Worm (Caenorhabditis elegans) whole organism, late embryonic: ENCODE results near the gene B0546.4.

ENCODE experiments used
- C38D4.7 ChIP-seq: fragments of 200-800 bp; sonication (Bioruptor generic); optimal IDR thresholded peaks from 2 replicates; lab custom pipeline; 2018; ENCODE audit warnings: mild to moderate bottlenecking, missing genetic modification characterization, moderate library complexity, missing compliant biosample characterization
- F13H6.1 ChIP-seq: sonication (generic microtip); optimal IDR thresholded peaks from 2 replicates; lab custom pipeline; 2016; ENCODE audit warnings: missing genetic modification characterization, missing compliant biosample characterization
- Y22D7AL.16 ChIP-seq: sonication (generic microtip); optimal IDR thresholded peaks from 2 replicates; lab custom pipeline; 2016; ENCODE audit warnings: missing genetic modification characterization, missing compliant biosample characterization
- ceh-18 ChIP-seq: sonication (generic microtip); optimal IDR thresholded peaks from 2 replicates; lab custom pipeline; 2016; ENCODE audit warnings: missing genetic modification characterization, missing compliant biosample characterization
- ceh-24 ChIP-seq: sonication (generic microtip); optimal IDR thresholded peaks from 2 replicates; lab custom pipeline; 2016; ENCODE audit warnings: mild to moderate bottlenecking, missing genetic modification characterization, missing compliant biosample characterization
- ceh-34 ChIP-seq: sonication (generic microtip); optimal IDR thresholded peaks from 2 replicates; lab custom pipeline; 2016; ENCODE audit warnings: mild to moderate bottlenecking, missing genetic modification characterization, missing compliant biosample characterization
- ceh-48 ChIP-seq: sonication (generic microtip); optimal IDR thresholded peaks from 2 replicates; lab custom pipeline; 2016; ENCODE audit warnings: missing genetic modification characterization, inconsistent platforms, missing compliant biosample characterization
- ceh-6 ChIP-seq: fragments of 200-800 bp; sonication (Bioruptor generic); optimal IDR thresholded peaks from 2 replicates; lab custom pipeline; 2018; ENCODE audit warnings: mild to moderate bottlenecking, missing genetic modification characterization, missing compliant biosample characterization
- ceh-9 ChIP-seq: sonication (generic microtip); optimal IDR thresholded peaks from 2 replicates; lab custom pipeline; 2016; ENCODE audit warnings: mild to moderate bottlenecking, missing genetic modification characterization, inconsistent platforms, missing compliant biosample characterization
- che-1 ChIP-seq: sonication (generic microtip); optimal IDR thresholded peaks from 2 replicates; lab custom pipeline; 2016; ENCODE audit warnings: mild to moderate bottlenecking, missing genetic modification characterization, missing compliant biosample characterization
- dmd-4 ChIP-seq: sonication (generic microtip); optimal IDR thresholded peaks from 2 replicates; lab custom pipeline; 2016; ENCODE audit warnings: borderline replicate concordance, missing genetic modification characterization, missing compliant biosample characterization
- elt-2 ChIP-seq: sonication (generic microtip); optimal IDR thresholded peaks from 2 replicates; lab custom pipeline; 2016; ENCODE audit warnings: missing genetic modification reagents, missing genetic modification characterization, missing compliant biosample characterization
- elt-4 ChIP-seq: sonication (generic microtip); optimal IDR thresholded peaks from 2 replicates; lab custom pipeline; 2016; ENCODE audit warnings: missing genetic modification characterization, missing compliant biosample characterization
- eyg-1 ChIP-seq: sonication (generic microtip); optimal IDR thresholded peaks from 2 replicates; lab custom pipeline; 2016; ENCODE audit warnings: missing genotype, missing genetic modification characterization, missing compliant biosample characterization
- fax-1 ChIP-seq: sonication (generic microtip); optimal IDR thresholded peaks from 2 replicates; lab custom pipeline; 2016; ENCODE audit warnings: missing genotype, missing genetic modification characterization, missing compliant biosample characterization
- fkh-10 ChIP-seq: fragments of 150-350 bp; optimal IDR thresholded peaks from 2 replicates; lab custom pipeline; 2014; ENCODE audit warnings: missing biosample characterization, missing genetic modification reagents, missing genetic modification characterization
- gmeb-2 ChIP-seq: sonication (generic microtip); optimal IDR thresholded peaks from 2 replicates; lab custom pipeline; 2016; ENCODE audit warnings: missing genetic modification characterization, inconsistent platforms, missing compliant biosample characterization
- hlh-30 ChIP-seq: sonication (generic microtip); optimal IDR thresholded peaks from 2 replicates; lab custom pipeline; 2017; ENCODE audit warnings: antibody characterized with exemption, missing genetic modification characterization, missing compliant biosample characterization; ENCODE audit not compliant: insufficient read depth
- hlh-8 ChIP-seq: sonication (generic microtip); optimal IDR thresholded peaks from 2 replicates; lab custom pipeline; 2016; ENCODE audit warnings: missing genotype, missing genetic modification characterization, missing compliant biosample characterization
- madf-2 ChIP-seq: sonication (generic microtip); optimal IDR thresholded peaks from 2 replicates; lab custom pipeline; 2017; ENCODE audit warnings: missing genetic modification characterization, missing compliant biosample characterization
- mec-3 ChIP-seq: sonication (generic microtip); optimal IDR thresholded peaks from 2 replicates; lab custom pipeline; 2016; ENCODE audit warnings: borderline replicate concordance, missing genetic modification characterization, missing compliant biosample characterization
- nfya-1 ChIP-seq: sonication (generic microtip); optimal IDR thresholded peaks from 2 replicates; lab custom pipeline; 2017; ENCODE audit warnings: missing genetic modification characterization, mild to moderate bottlenecking, missing compliant biosample characterization, antibody characterized with exemption, moderate library complexity
- nhr-11 ChIP-seq: fragments of 150-350 bp; optimal IDR thresholded peaks from 2 replicates; lab custom pipeline; 2014; ENCODE audit warnings: missing biosample characterization, missing genetic modification characterization
- nhr-232 ChIP-seq: sonication (generic microtip); optimal IDR thresholded peaks from 2 replicates; lab custom pipeline; 2016; ENCODE audit warnings: missing genetic modification characterization, missing compliant biosample characterization
- npax-4 ChIP-seq: sonication (generic microtip); optimal IDR thresholded peaks from 2 replicates; lab custom pipeline; 2016; ENCODE audit warnings: missing genetic modification characterization, missing compliant biosample characterization
- odd-2 ChIP-seq: sonication (generic microtip); optimal IDR thresholded peaks from 2 replicates; lab custom pipeline; 2017; ENCODE audit warnings: antibody characterized with exemption, mild to moderate bottlenecking, missing genetic modification characterization, missing compliant biosample characterization
- pag-3 ChIP-seq: sonication (generic microtip); optimal IDR thresholded peaks from 2 replicates; lab custom pipeline; 2016; ENCODE audit warnings: missing compliant biosample characterization, missing genetic modification characterization, borderline replicate concordance
- pha-2 ChIP-seq: sonication (generic microtip); optimal IDR thresholded peaks from 2 replicates; lab custom pipeline; 2017; ENCODE audit warnings: mild to moderate bottlenecking, missing genetic modification characterization, missing compliant biosample characterization
- pqm-1 ChIP-seq: sonication (generic microtip); optimal IDR thresholded peaks from 2 replicates; lab custom pipeline; 2016; ENCODE audit warnings: missing genetic modification characterization, missing compliant biosample characterization
- pros-1 ChIP-seq: fragments of 150-350 bp; optimal IDR thresholded peaks from 2 replicates; lab custom pipeline; 2014; ENCODE audit warnings: missing biosample characterization, missing genetic modification reagents, missing genetic modification characterization
- rnt-1 ChIP-seq: sonication (generic microtip); optimal IDR thresholded peaks from 2 replicates; lab custom pipeline; 2016; ENCODE audit warnings: missing genetic modification characterization, missing compliant biosample characterization
- sox-2 ChIP-seq: fragments of 200-800 bp; sonication (Bioruptor generic); IDR thresholded peaks from 2 replicates; pipeline ENCODE4 v1.3.6; 2022; ENCODE audit warnings: missing genetic modification reagents, missing genetic modification characterization, missing compliant biosample characterization
- sox-4 ChIP-seq: sonication (generic microtip); optimal IDR thresholded peaks from 2 replicates; lab custom pipeline; 2017; ENCODE audit warnings: mild to moderate bottlenecking, missing genetic modification characterization, inconsistent platforms, missing compliant biosample characterization
- syd-9 ChIP-seq: sonication (generic microtip); optimal IDR thresholded peaks from 2 replicates; lab custom pipeline; 2016; ENCODE audit warnings: mild to moderate bottlenecking, missing genetic modification characterization, moderate library complexity, missing compliant biosample characterization
- tbx-7 ChIP-seq: sonication (generic microtip); optimal IDR thresholded peaks from 2 replicates; lab custom pipeline; 2016; ENCODE audit warnings: missing genotype, missing genetic modification characterization, missing compliant biosample characterization
- ttx-3 ChIP-seq: sonication (generic microtip); optimal IDR thresholded peaks from 2 replicates; lab custom pipeline; 2016; ENCODE audit warnings: missing genetic modification reagents, missing genetic modification characterization, missing compliant biosample characterization
- unc-3 ChIP-seq, 2 experiments: fragments of 200-800 bp in 1 of 2; sonication (Bioruptor generic) in 1 of 2; sonication (generic microtip) in 1 of 2; conservative IDR thresholded peaks in 1 of 2; optimal IDR thresholded peaks in 1 of 2; 2 replicates each; pipeline versions ENCODE4 v1.3.6 to Lab custom; 2016 to 2022; ENCODE audit warnings: missing compliant biosample characterization in 2 of 2, missing genetic modification characterization in 2 of 2, missing genetic modification reagents in 1 of 2
- unc-42 ChIP-seq: sonication (generic microtip); optimal IDR thresholded peaks from 2 replicates; lab custom pipeline; 2016; ENCODE audit warnings: missing genotype, missing genetic modification characterization, missing compliant biosample characterization
- unc-86 ChIP-seq: sonication (generic microtip); optimal IDR thresholded peaks from 2 replicates; lab custom pipeline; 2016; ENCODE audit warnings: missing genetic modification characterization, missing compliant biosample characterization
- zip-5 ChIP-seq: sonication (generic microtip); optimal IDR thresholded peaks from 2 replicates; lab custom pipeline; 2016; ENCODE audit warnings: missing genetic modification characterization, missing compliant biosample characterization

B0546.4 gene

DNA sequence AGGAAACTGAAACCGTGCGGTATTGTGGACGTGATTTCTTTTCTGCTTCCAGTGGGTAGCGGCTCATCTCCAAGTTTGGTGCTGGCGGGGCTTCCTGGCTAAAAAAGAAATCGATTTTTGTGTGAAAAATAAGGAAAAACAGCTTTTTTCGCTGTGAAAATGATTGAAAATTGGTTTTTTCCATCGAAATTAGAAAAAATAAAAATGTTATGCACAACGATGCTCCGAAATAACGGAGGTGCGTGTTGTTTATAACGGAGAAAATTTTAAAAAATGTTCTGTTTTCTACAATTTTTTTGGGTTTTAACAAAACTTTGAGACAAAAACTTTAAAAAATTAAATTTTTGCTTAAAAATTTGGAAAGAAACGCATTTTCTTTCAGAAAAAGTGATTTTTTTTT is 744 bp downstream of the B0546.4 start:
- TF ChIP-seq ceh-34 (tag; lab: Kevin White, UChicago) (no peak), unc-42 (no peak), F13H6.1 (tag; lab: Kevin White, UChicago) (no peak), zip-5 (tag; lab: Kevin White, UChicago) (no peak), unc-3 (GFP tag; conservative IDR thresholded peaks at IDR 0.05; lab: Robert Waterston, UW) (no peak), unc-3 (tag; optimal IDR thresholded peaks at IDR 0.05; lab: Kevin White, UChicago) (no peak), pros-1 (tag; lab: Kevin White, UChicago) (no peak), fax-1 (no peak), nhr-11 (no peak), mec-3 (tag; lab: Kevin White, UChicago) (no peak), unc-86 (tag; lab: Kevin White, UChicago) (no peak)

DNA sequence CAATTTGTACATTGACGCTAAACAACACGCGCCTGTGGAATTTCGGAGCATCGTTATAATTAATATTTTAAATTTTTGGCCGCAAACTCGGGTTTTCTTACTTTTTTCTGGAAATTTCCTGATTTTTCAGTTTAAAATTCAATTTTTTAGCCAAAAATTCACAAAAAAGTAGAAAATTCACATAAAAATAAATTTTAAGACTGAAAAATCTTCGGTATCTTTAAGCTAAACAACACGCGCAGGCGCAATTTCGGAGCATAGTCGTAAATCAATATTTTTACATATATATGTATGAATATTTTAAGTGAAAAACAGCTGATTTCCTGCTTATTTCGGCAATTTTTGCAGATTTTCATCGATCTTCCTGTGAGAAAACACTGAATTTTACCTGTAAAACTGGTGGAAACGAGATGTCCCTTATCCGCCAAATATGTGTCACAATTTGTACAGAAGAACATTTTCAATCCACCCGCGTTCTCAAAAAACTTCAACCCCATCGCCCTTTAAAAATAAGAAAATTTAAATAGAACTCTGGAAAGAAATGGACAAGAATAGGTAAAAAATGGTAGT is 1.5 kb downstream of the B0546.4 start, which contains the start of gene B0546.3:
Gene B0546.3, minus strand, starts transcription at position 504 of the 570 bp plus-strand sequence.
- TF ChIP-seq C38D4.7 (GFP tag; lab: Kevin White, UChicago): no peak
- no peak for TF ChIP-seq unc-42
- no peak for TF ChIP-seq fkh-10 (GFP tag; lab: Kevin White, UChicago)
- no peak for TF ChIP-seq ceh-48 (tag; lab: Kevin White, UChicago)
- no peak for TF ChIP-seq Y22D7AL.16 (tag; lab: Kevin White, UChicago)
- no peak for TF ChIP-seq hlh-30 (tag; lab: Kevin White, UChicago)
- TF ChIP-seq hlh-8 (tag; lab: Kevin White, UChicago): no peak
- no peak for TF ChIP-seq nfya-1 (tag; lab: Kevin White, UChicago)
- TF ChIP-seq nhr-232 (tag; lab: Kevin White, UChicago): no peak
- no peak for TF ChIP-seq gmeb-2 (tag; lab: Kevin White, UChicago)
- no peak for TF ChIP-seq pag-3 (tag; lab: Kevin White, UChicago)
- TF ChIP-seq ceh-9: no peak
- TF ChIP-seq ttx-3 (tag; lab: Kevin White, UChicago): no peak
- no peak for TF ChIP-seq sox-2 (GFP tag; lab: Robert Waterston, UW)
- no peak for TF ChIP-seq elt-4 (tag; lab: Kevin White, UChicago)
- no peak for TF ChIP-seq ceh-24 (tag; lab: Kevin White, UChicago)
- TF ChIP-seq tbx-7: no peak
- TF ChIP-seq ceh-6 (GFP tag; lab: Kevin White, UChicago): no peak
- no peak for TF ChIP-seq madf-2
- TF ChIP-seq unc-3 (GFP tag; conservative IDR thresholded peaks at IDR 0.05; lab: Robert Waterston, UW): no peak
- no peak for TF ChIP-seq unc-3 (tag; optimal IDR thresholded peaks at IDR 0.05; lab: Kevin White, UChicago)

DNA sequence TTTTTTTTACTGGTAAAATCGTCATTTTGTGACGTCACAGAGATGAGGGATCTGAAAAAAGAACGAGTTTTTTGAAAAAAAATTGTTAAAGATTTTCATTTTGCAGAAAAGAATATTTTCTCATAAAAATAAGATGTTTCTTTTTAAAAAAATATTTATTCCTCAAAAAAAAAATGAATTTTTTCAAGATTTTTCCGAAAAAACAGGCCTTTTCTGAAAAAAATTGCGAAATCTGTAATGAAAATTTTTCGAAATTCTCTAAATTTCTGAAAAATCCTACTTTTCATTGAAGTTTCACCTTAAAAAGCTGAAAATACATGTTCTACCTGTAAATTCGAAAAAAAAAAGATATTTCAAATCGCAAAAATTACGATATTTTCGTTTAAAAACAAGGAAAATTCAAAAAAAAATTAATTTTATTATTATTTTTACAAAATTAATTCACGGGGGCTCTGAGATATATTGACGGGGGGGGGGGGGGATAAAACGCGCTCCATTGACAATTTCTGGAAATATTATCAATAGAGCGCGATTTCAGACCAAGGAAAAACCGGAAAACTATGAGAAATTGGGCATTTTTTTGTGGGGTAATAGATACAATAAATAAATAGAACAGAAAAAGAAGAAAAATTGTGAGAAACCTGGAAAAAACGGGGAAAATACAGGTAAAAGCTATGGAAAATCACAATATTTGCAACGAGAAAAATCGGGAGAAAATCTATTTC is 5.7 kb downstream of the B0546.4 start, which contains the start of gene otub-4:
Gene otub-4, minus strand, starts transcription at position 51 of the 725 bp plus-strand sequence.
- TF ChIP-seq dmd-4 (tag; lab: Kevin White, UChicago): no peak
- TF ChIP-seq eyg-1 (tag; lab: Kevin White, UChicago): no peak
- TF ChIP-seq pag-3 (tag; lab: Kevin White, UChicago): no peak
- TF ChIP-seq fax-1: no peak
- no peak for TF ChIP-seq unc-86 (tag; lab: Kevin White, UChicago)
- TF ChIP-seq pros-1 (tag; lab: Kevin White, UChicago): no peak
- no peak for TF ChIP-seq sox-4 (tag; lab: Kevin White, UChicago)
- TF ChIP-seq syd-9: no peak
- TF ChIP-seq che-1: no peak
- TF ChIP-seq rnt-1 (tag; lab: Kevin White, UChicago): no peak
- TF ChIP-seq F13H6.1 (tag; lab: Kevin White, UChicago): no peak
- TF ChIP-seq ceh-18 (tag; lab: Kevin White, UChicago): no peak
- TF ChIP-seq odd-2: no peak
- TF ChIP-seq pha-2 (tag; lab: Kevin White, UChicago): no peak
- TF ChIP-seq elt-2 (tag; lab: Kevin White, UChicago): no peak
- TF ChIP-seq npax-4 (tag; lab: Kevin White, UChicago): no peak
- no peak for TF ChIP-seq pqm-1
- no peak for TF ChIP-seq nfya-1 (tag; lab: Kevin White, UChicago)
